Fruit fly (Drosophila melanogaster): Measurements from ENCODE around the gene CG17078.

CG17078 gene

dm6 chr2L:225386-225682, 52.7 kb downstream of the CG17078 start:
- no peak for TF ChIP-seq ovo (GFP tag; optimal IDR thresholded peaks at IDR 0.05)
- no peak for TF ChIP-seq CG11617 (GFP tag; optimal IDR thresholded peaks at IDR 0.05)
- TF ChIP-seq CG7045 (GFP tag; optimal IDR thresholded peaks at IDR 0.05), result no peak
- no peak for TF ChIP-seq Crg-1 (GFP tag; optimal IDR thresholded peaks at IDR 0.05)
- no peak for TF ChIP-seq CG33017 (tag; optimal IDR thresholded peaks at IDR 0.05)
- TF ChIP-seq Clk (GFP tag; optimal IDR thresholded peaks at IDR 0.05), result no peak
- TF ChIP-seq CG5204 (GFP tag; optimal IDR thresholded peaks at IDR 0.05), result no peak
- TF ChIP-seq Mnt (GFP tag; optimal IDR thresholded peaks at IDR 0.05), result no peak
- no peak for TF ChIP-seq tj (GFP tag; optimal IDR thresholded peaks at IDR 0.05)
- TF ChIP-seq bab1 (GFP tag; optimal IDR thresholded peaks at IDR 0.05), result no peak
- TF ChIP-seq CG14711 (tag; optimal IDR thresholded peaks at IDR 0.05), result no peak
- TF ChIP-seq pad (GFP tag; optimal IDR thresholded peaks at IDR 0.05), result no peak
- TF ChIP-seq cnc (optimal IDR thresholded peaks at IDR 0.05), result no peak
- no peak for TF ChIP-seq kay (GFP tag; ENCODE audit: borderline replicate concordance)
- no peak for TF ChIP-seq cic (GFP tag; optimal IDR thresholded peaks at IDR 0.05)
- TF ChIP-seq CG12768 (GFP tag; optimal IDR thresholded peaks at IDR 0.05), result no peak
- no peak for TF ChIP-seq toe (GFP tag; optimal IDR thresholded peaks at IDR 0.05)
- no peak for TF ChIP-seq CG7101 (tag; optimal IDR thresholded peaks at IDR 0.05)
- no peak for TF ChIP-seq Hr96 (GFP tag; optimal IDR thresholded peaks at IDR 0.05)

Measured in whole organism, adult.